Worm (Caenorhabditis elegans) whole organism, L2 larva: ENCODE data around the gene hpr-9.

Experiments
- C34F6.9 ChIP-seq: fragments of 150-350 bp; optimal IDR thresholded peaks from 2 replicates; lab custom pipeline; 2014; ENCODE audit warnings: missing biosample characterization, missing genetic modification characterization
- F13H6.1 ChIP-seq: sonication (generic microtip); optimal IDR thresholded peaks from 2 replicates; lab custom pipeline; 2016; ENCODE audit warnings: missing genetic modification characterization, missing compliant biosample characterization
- R02D3.7 ChIP-seq: fragments of 150-350 bp; optimal IDR thresholded peaks from 2 replicates; lab custom pipeline; 2014; ENCODE audit warnings: missing biosample characterization, missing genetic modification characterization
- Y55F3AM.14 ChIP-seq: fragments of 200-800 bp; sonication (Bioruptor generic); optimal IDR thresholded peaks from 2 replicates; lab custom pipeline; 2018; ENCODE audit warnings: mild to moderate bottlenecking, missing genetic modification characterization, missing compliant biosample characterization
- ZK546.5 ChIP-seq: sonication (generic microtip); optimal IDR thresholded peaks from 2 replicates; lab custom pipeline; 2017; ENCODE audit warnings: missing biosample characterization, missing genetic modification characterization
- alr-1 ChIP-seq: fragments of 150-350 bp; optimal IDR thresholded peaks from 2 replicates; lab custom pipeline; 2014; ENCODE audit warnings: missing biosample characterization, missing genetic modification characterization
- aly-2 ChIP-seq: fragments of 150-350 bp; optimal IDR thresholded peaks from 2 replicates; lab custom pipeline; 2014; ENCODE audit warnings: missing biosample characterization, missing genetic modification characterization
- ama-1 ChIP-seq: fragments of 150-350 bp; optimal IDR thresholded peaks from 2 replicates; lab custom pipeline; 2018; ENCODE audit warnings: inconsistent platforms
- blmp-1 ChIP-seq: sonication (generic microtip); optimal IDR thresholded peaks from 2 replicates; lab custom pipeline; 2017; ENCODE audit warnings: missing genetic modification characterization, mild to moderate bottlenecking, missing compliant biosample characterization, antibody characterized with exemption, moderate library complexity; ENCODE audit not compliant: insufficient read depth
- ceh-16 ChIP-seq: fragments of 150-350 bp; optimal IDR thresholded peaks from 2 replicates; lab custom pipeline; 2014; ENCODE audit warnings: missing biosample characterization, missing genetic modification characterization
- ceh-82 ChIP-seq: fragments of 150-350 bp; optimal IDR thresholded peaks from 2 replicates; lab custom pipeline; 2014; ENCODE audit warnings: missing biosample characterization, missing genetic modification characterization
- crh-2 ChIP-seq: sonication (generic microtip); optimal IDR thresholded peaks from 2 replicates; lab custom pipeline; 2017; ENCODE audit warnings: missing biosample characterization, missing genetic modification characterization
- dmd-4 ChIP-seq: sonication (generic microtip); optimal IDR thresholded peaks from 2 replicates; lab custom pipeline; 2017; ENCODE audit warnings: missing biosample characterization, missing genetic modification characterization
- egl-27 ChIP-seq: sonication (generic microtip); optimal IDR thresholded peaks from 3 replicates; lab custom pipeline; 2017; ENCODE audit warnings: missing biosample characterization, missing genetic modification reagents, missing genetic modification characterization
- elt-1 ChIP-seq: fragments of 150-350 bp; optimal IDR thresholded peaks from 2 replicates; lab custom pipeline; 2014; ENCODE audit warnings: missing biosample characterization, missing genetic modification characterization
- elt-3 ChIP-seq: sonication (generic microtip); optimal IDR thresholded peaks from 2 replicates; lab custom pipeline; 2017; ENCODE audit warnings: missing biosample characterization, missing genetic modification characterization
- fos-1 ChIP-seq: fragments of 150-350 bp; optimal IDR thresholded peaks from 2 replicates; lab custom pipeline; 2014; ENCODE audit warnings: missing biosample characterization, missing genetic modification characterization
- gmeb-1 ChIP-seq: fragments of 150-350 bp; optimal IDR thresholded peaks from 2 replicates; lab custom pipeline; 2014; ENCODE audit warnings: missing biosample characterization, missing genetic modification characterization
- lin-11 ChIP-seq: fragments of 150-350 bp; sonication (generic microtip); optimal IDR thresholded peaks from 2 replicates; lab custom pipeline; 2014; ENCODE audit warnings: missing biosample characterization, missing genetic modification characterization, inconsistent platforms, mixed read lengths
- lin-13 ChIP-seq: fragments of 150-350 bp; optimal IDR thresholded peaks from 2 replicates; lab custom pipeline; 2014; ENCODE audit warnings: missing biosample characterization, missing genetic modification reagents, missing genetic modification characterization
- lin-39 ChIP-seq: fragments of 150-350 bp; optimal IDR thresholded peaks from 2 replicates; lab custom pipeline; 2014; ENCODE audit warnings: missing biosample characterization, missing genetic modification reagents, missing genetic modification characterization
- lsy-2 ChIP-seq, 2 experiments: fragments of 150-350 bp in 1 of 2; sonication (generic microtip) in 1 of 2; optimal IDR thresholded peaks; 2 replicates each; lab custom pipeline; 2014 to 2017; ENCODE audit warnings: missing biosample characterization in 2 of 2, missing genetic modification characterization in 2 of 2
- mab-5 ChIP-seq: fragments of 150-350 bp; optimal IDR thresholded peaks from 2 replicates; lab custom pipeline; 2014; ENCODE audit warnings: missing biosample characterization, missing genetic modification characterization
- mbf-1 ChIP-seq: sonication (generic microtip); optimal IDR thresholded peaks from 2 replicates; lab custom pipeline; 2017; ENCODE audit warnings: missing biosample characterization, missing genetic modification characterization
- mdl-1 ChIP-seq, 2 experiments: fragments of 150-350 bp in 1 of 2; sonication (generic microtip) in 1 of 2; optimal IDR thresholded peaks; 2 replicates each; lab custom pipeline; 2017; ENCODE audit warnings: missing biosample characterization in 2 of 2, missing genetic modification characterization in 2 of 2
- nhr-10 ChIP-seq: sonication (generic microtip); optimal IDR thresholded peaks from 2 replicates; lab custom pipeline; 2017; ENCODE audit warnings: missing biosample characterization, missing genetic modification characterization
- nhr-11 ChIP-seq: fragments of 150-350 bp; optimal IDR thresholded peaks from 2 replicates; lab custom pipeline; 2014; ENCODE audit warnings: missing biosample characterization, missing genetic modification characterization
- nhr-12 ChIP-seq: fragments of 150-350 bp; optimal IDR thresholded peaks from 2 replicates; lab custom pipeline; 2014; ENCODE audit warnings: missing biosample characterization, missing genetic modification characterization
- nhr-129 ChIP-seq: fragments of 150-350 bp; optimal IDR thresholded peaks from 2 replicates; lab custom pipeline; 2014; ENCODE audit warnings: missing biosample characterization, missing genetic modification characterization
- nhr-21 ChIP-seq: fragments of 150-350 bp; optimal IDR thresholded peaks from 2 replicates; lab custom pipeline; 2014; ENCODE audit warnings: missing biosample characterization, missing genetic modification characterization
- nhr-23 ChIP-seq: fragments of 150-350 bp; optimal IDR thresholded peaks from 2 replicates; lab custom pipeline; 2014; ENCODE audit warnings: missing biosample characterization, missing genetic modification reagents, missing genetic modification characterization
- nhr-237 ChIP-seq: fragments of 150-350 bp; optimal IDR thresholded peaks from 2 replicates; lab custom pipeline; 2014; ENCODE audit warnings: missing biosample characterization, missing genetic modification characterization
- nhr-25 ChIP-seq: fragments of 150-350 bp; sonication (generic microtip); optimal IDR thresholded peaks from 3 replicates; lab custom pipeline; 2014; ENCODE audit warnings: missing biosample characterization, missing genetic modification characterization
- nhr-6 ChIP-seq: fragments of 150-350 bp; optimal IDR thresholded peaks from 2 replicates; lab custom pipeline; 2014; ENCODE audit warnings: missing biosample characterization, missing genetic modification characterization
- nhr-77 ChIP-seq: fragments of 150-350 bp; optimal IDR thresholded peaks from 2 replicates; lab custom pipeline; 2014; ENCODE audit warnings: missing biosample characterization, missing genetic modification characterization
- peb-1 ChIP-seq: fragments of 150-350 bp; optimal IDR thresholded peaks from 2 replicates; lab custom pipeline; 2014; ENCODE audit warnings: missing biosample characterization, missing genetic modification characterization
- sem-4 ChIP-seq: fragments of 150-350 bp; optimal IDR thresholded peaks from 2 replicates; lab custom pipeline; 2014; ENCODE audit warnings: missing biosample characterization, missing genetic modification reagents, missing genetic modification characterization
- skn-1 ChIP-seq: sonication (generic microtip); optimal IDR thresholded peaks from 2 replicates; lab custom pipeline; 2017; ENCODE audit warnings: missing biosample characterization, missing genetic modification characterization
- sma-3 ChIP-seq: sonication (generic microtip); optimal IDR thresholded peaks from 2 replicates; lab custom pipeline; 2016; ENCODE audit warnings: missing genetic modification reagents, missing genetic modification characterization, missing compliant biosample characterization
- sma-9 ChIP-seq, 2 experiments: fragments of 150-350 bp in 1 of 2; sonication (generic microtip) in 1 of 2; optimal IDR thresholded peaks; 2 replicates each; lab custom pipeline; 2014 to 2016; ENCODE audit warnings: missing genetic modification characterization in 2 of 2, mild to moderate bottlenecking in 1 of 2, missing biosample characterization in 1 of 2, missing compliant biosample characterization in 1 of 2, missing genetic modification reagents in 1 of 2, moderate library complexity in 1 of 2
- snpc-4 ChIP-seq: fragments of 150-350 bp; optimal IDR thresholded peaks from 2 replicates; lab custom pipeline; 2014; ENCODE audit warnings: missing biosample characterization, missing genetic modification characterization
- unc-39 ChIP-seq: fragments of 150-350 bp; optimal IDR thresholded peaks from 2 replicates; lab custom pipeline; 2014; ENCODE audit warnings: missing biosample characterization, missing genetic modification characterization
- unc-55 ChIP-seq: fragments of 150-350 bp; sonication (generic microtip); optimal IDR thresholded peaks from 3 replicates; lab custom pipeline; 2014; ENCODE audit warnings: missing biosample characterization, missing genetic modification reagents, missing genetic modification characterization
- unc-62 ChIP-seq: fragments of 150-350 bp; optimal IDR thresholded peaks from 2 replicates; lab custom pipeline; 2014; ENCODE audit warnings: missing biosample characterization, missing genetic modification reagents, missing genetic modification characterization
- zag-1 ChIP-seq: fragments of 150-350 bp; optimal IDR thresholded peaks from 2 replicates; lab custom pipeline; 2014; ENCODE audit warnings: missing biosample characterization, missing genetic modification characterization
- ztf-1 ChIP-seq: fragments of 200-800 bp; sonication (Bioruptor generic); conservative IDR thresholded peaks from 2 replicates; pipeline ENCODE4 v1.3.6; 2022; ENCODE audit warnings: missing genetic modification characterization, missing compliant biosample characterization
- ztf-11 ChIP-seq: sonication (generic microtip); optimal IDR thresholded peaks from 2 replicates; lab custom pipeline; 2017; ENCODE audit warnings: missing biosample characterization, missing genetic modification characterization
- ztf-4 ChIP-seq: fragments of 150-350 bp; optimal IDR thresholded peaks from 2 replicates; lab custom pipeline; 2014; ENCODE audit warnings: missing biosample characterization, missing genetic modification characterization

hpr-9 gene

DNA sequence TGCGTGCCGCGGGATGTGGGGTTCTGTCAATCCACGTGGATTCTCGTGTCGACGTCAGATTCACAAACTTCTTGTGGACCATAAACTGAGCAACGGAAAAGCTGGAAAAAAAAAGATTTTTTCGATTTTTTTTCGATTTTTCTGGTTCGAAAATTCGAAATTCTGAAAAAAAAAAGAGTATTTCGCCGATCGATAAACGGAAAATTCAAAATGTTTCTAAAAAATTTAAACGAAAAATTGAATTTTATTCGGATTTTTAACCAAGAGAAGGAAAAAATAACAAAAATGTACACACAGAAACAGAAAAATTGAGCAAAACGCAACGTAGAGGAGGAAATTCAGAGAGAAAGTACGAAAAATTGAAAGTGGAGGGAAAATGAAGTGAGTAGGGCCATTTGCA is 25.0 kb upstream of the hpr-9 start, which contains the start of gene Y39A1A.3:
Gene Y39A1A.3 (minus strand): TSS at position 101 of the 400 bp plus-strand sequence.
- no peak for TF ChIP-seq crh-2 (tag; lab: Kevin White, UChicago)

DNA sequence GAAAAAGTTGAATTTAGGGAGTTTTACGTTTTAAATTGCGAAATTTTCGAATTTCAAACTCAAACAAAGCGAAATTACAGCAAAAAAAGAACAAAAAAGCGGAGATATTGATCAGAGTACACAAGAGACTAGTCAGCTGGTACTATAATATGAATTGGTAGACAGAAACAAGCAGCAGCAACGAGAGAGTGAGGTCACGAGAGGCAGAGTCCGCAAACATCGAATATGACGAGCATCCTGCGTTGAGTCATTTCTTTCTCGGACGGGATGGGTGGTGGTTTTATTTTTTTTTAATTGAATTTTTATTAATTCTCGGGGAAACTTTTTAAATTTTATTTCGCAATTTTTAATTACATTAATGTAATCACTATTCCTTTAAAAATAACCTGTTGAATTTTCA is 21.7 kb upstream of the hpr-9 start:
- TF ChIP-seq ceh-82 (tag; lab: Kevin White, UChicago) (no peak), sma-3 (GFP tag; lab: Kevin White, UChicago) (peak; percentile 31), skn-1 (no peak), gmeb-1 (tag; lab: Kevin White, UChicago) (peak; percentile 74), nhr-10 (tag; lab: Kevin White, UChicago) (no peak), zag-1 (no peak), nhr-237 (no peak), R02D3.7 (tag; lab: Kevin White, UChicago) (no peak), dmd-4 (tag; lab: Kevin White, UChicago) (no peak), F13H6.1 (tag; lab: Kevin White, UChicago) (peak; percentile 69), nhr-77 (tag; lab: Kevin White, UChicago) (no peak), nhr-11 (no peak), aly-2 (tag; lab: Kevin White, UChicago) (no peak), lsy-2 (tag; optimal IDR thresholded peaks at IDR 0.05; lab: Kevin White, UChicago) (peak; percentile 49 to 85), nhr-23 (tag; lab: Kevin White, UChicago) (no peak), peb-1 (tag; lab: Kevin White, UChicago) (no peak), mbf-1 (tag; lab: Kevin White, UChicago) (no peak), C34F6.9 (tag; lab: Kevin White, UChicago) (peak; percentile 88), lin-11 (tag; lab: Kevin White, UChicago) (peak; percentile 50), unc-55 (peak; percentile 67), sma-9 (GFP tag; optimal IDR thresholded peaks at IDR 0.05; lab: Kevin White, UChicago) (no peak), sma-9 (tag; optimal IDR thresholded peaks at IDR 0.05; lab: Kevin White, UChicago) (no peak), unc-39 (no peak), ztf-4 (tag; lab: Kevin White, UChicago) (no peak), nhr-25 (tag; lab: Kevin White, UChicago) (peak; percentile 75), mdl-1 (tag; optimal IDR thresholded peaks at IDR 0.05; lab: Kevin White, UChicago) (no peak), elt-1 (tag; lab: Kevin White, UChicago) (no peak), nhr-12 (tag; lab: Kevin White, UChicago) (no peak), nhr-21 (tag; lab: Kevin White, UChicago) (peak; percentile 10), ztf-1 (GFP tag; lab: Robert Waterston, UW) (no peak), unc-62 (no peak), ama-1 (lab: Kevin White, UChicago) (peak; percentile 17), crh-2 (tag; lab: Kevin White, UChicago) (peak; percentile 78), sem-4 (tag; lab: Kevin White, UChicago) (no peak), alr-1 (tag; lab: Kevin White, UChicago) (no peak), fos-1 (peak; percentile 98), elt-3 (tag; lab: Kevin White, UChicago) (no peak), blmp-1 (peak; percentile 1), mab-5 (tag; lab: Kevin White, UChicago) (peak; percentile 8), ztf-11 (tag; lab: Kevin White, UChicago) (no peak), Y55F3AM.14 (GFP tag; lab: Kevin White, UChicago) (no peak), ceh-16 (tag; lab: Kevin White, UChicago) (peak; percentile 27), lin-13 (GFP tag; lab: Kevin White, UChicago) (peak; percentile 46), nhr-129 (tag; lab: Kevin White, UChicago) (peak; percentile 79), lin-39 (tag; lab: Kevin White, UChicago) (no peak), snpc-4 (peak; percentile 23), egl-27 (peak; percentile 49), nhr-6 (peak; percentile 30), ZK546.5 (no peak)
